Worm (Caenorhabditis elegans): ENCODE results near the gene ubc-9.

Gene ubc-9

DNA sequence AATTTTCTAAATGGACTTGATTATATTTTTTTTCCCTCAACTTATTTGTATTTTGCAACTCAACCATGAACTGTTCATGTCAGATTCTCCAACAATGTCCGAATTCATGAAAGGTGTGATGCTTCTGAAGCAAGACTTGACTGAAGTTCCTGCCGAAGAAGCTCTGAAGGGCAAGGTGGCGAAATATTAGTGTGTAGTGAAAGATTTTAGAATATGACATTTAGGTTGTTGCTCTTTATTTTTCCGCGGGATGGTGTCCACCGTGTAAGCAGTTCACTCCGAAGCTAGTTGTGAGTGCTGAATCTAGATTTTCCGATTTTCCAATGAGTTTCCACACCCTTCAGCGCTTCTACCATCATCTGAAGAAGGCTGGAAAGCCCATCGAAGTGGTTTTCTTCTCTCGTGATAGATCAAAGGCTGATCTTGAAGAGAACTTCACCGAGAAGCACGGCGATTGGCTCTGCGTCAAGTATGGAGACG, 1.6 kb downstream of the ubc-9 start, which contains the start of gene F29B9.5 (continued):
- TF ChIP-seq mes-4 (tag; optimal IDR thresholded peaks at IDR 0.05) (no peak), ekl-4 (GFP tag; IDR thresholded peaks at IDR 0.05) (peak; percentile 71), F57C9.4 (tag; optimal IDR thresholded peaks at IDR 0.05) (no peak), tbp1 (GFP tag; optimal IDR thresholded peaks at IDR 0.05) (no peak), snpc-3.4 (tag; optimal IDR thresholded peaks at IDR 0.05) (peak; percentile 41)

DNA sequence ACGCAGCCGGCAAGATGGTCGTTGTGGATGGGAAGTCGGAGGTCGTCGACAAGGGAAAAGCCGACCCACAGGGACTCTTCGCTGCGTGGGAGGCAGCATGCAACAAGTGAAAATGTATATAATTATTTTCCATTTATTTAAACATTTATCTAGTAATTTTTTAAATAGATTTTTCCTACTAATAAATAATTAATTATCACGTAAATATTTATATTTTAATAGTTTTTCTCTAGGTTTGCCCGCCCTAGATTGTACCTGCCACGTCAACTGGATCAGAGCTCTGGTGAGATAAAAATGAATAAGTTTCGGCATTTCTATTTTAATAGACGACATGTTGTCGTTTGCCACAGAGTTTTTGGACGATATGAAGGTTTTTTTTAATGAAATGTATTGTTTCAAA, 2.1 kb downstream of the ubc-9 start, which contains the start of gene psr-1:
Gene psr-1 (plus strand): TSS at position 301 of the 400 bp plus-strand sequence.
- TF ChIP-seq K11D2.4 (GFP tag; IDR thresholded peaks at IDR 0.05) (no peak), dpff-1 (tag; optimal IDR thresholded peaks at IDR 0.05) (no peak), ztf-18 (tag; optimal IDR thresholded peaks at IDR 0.05) (no peak)

- no peak for TF ChIP-seq rec-8 (tag; optimal IDR thresholded peaks at IDR 0.05)
- 0 out of 2 replicates have a peak, but pooled peaks have one; percentile 53 for TF ChIP-seq Y53G8AR.9 (GFP tag; conservative IDR thresholded peaks at IDR 0.05)
- TF ChIP-seq hlh-12 (tag; optimal IDR thresholded peaks at IDR 0.05) = no peak
- peak; percentile 23; the same call in 1 of the 2 replicates for TF ChIP-seq hmg-1.2 (GFP tag; IDR thresholded peaks at IDR 0.05)
- TF ChIP-seq ceh-100 (GFP tag; IDR thresholded peaks at IDR 0.05) = peak; percentile 64
- TF ChIP-seq madf-10 (tag; optimal IDR thresholded peaks at IDR 0.05) = no peak
- TF ChIP-seq T07F8.4 (tag; optimal IDR thresholded peaks at IDR 0.05) = no peak
- peak; percentile 98 for TF ChIP-seq F33H1.4 (GFP tag; IDR thresholded peaks at IDR 0.05)
- TF ChIP-seq madf-3 (GFP tag; IDR thresholded peaks at IDR 0.05) = 0 out of 2 replicates have a peak, but pooled peaks have one; percentile 20
- TF ChIP-seq madf-8 (GFP tag; conservative IDR thresholded peaks at IDR 0.05) = peak; percentile 89
- peak; percentile 68 for TF ChIP-seq F49E8.2 (tag; optimal IDR thresholded peaks at IDR 0.05; ENCODE audit: insufficient read depth)
- TF ChIP-seq snpc-1.1 (tag; optimal IDR thresholded peaks at IDR 0.05; ENCODE audit: insufficient read depth) = peak; percentile 3
- TF ChIP-seq xnd-1 (tag; optimal IDR thresholded peaks at IDR 0.05) = peak; percentile 96
- no peak for TF ChIP-seq unc-130 (GFP tag; optimal IDR thresholded peaks at IDR 0.05)
- TF ChIP-seq lin-54 (GFP tag; optimal IDR thresholded peaks at IDR 0.05) = peak; percentile 63
- peak; percentile 73 for TF ChIP-seq attf-6 (GFP tag; IDR thresholded peaks at IDR 0.05)
- peak; percentile 75 for TF ChIP-seq hsf-1 (GFP tag; IDR thresholded peaks at IDR 0.05)
- TF ChIP-seq dox-1 (GFP tag; IDR thresholded peaks at IDR 0.05) = peak; percentile 76
- peak; percentile 71 for TF ChIP-seq snpc-3.4 (tag; optimal IDR thresholded peaks at IDR 0.05)
- no peak; the same call in 1 of the 2 replicates for TF ChIP-seq lir-1 (GFP tag; conservative IDR thresholded peaks at IDR 0.05)
- TF ChIP-seq madf-6 (GFP tag; IDR thresholded peaks at IDR 0.05) = peak; percentile 98
- no peak for TF ChIP-seq ceh-58 (GFP tag; IDR thresholded peaks at IDR 0.05)
- TF ChIP-seq Y53F4B.3 (GFP tag; IDR thresholded peaks at IDR 0.05) = no peak
- TF ChIP-seq ztf-22 (GFP tag; optimal IDR thresholded peaks at IDR 0.05) = no peak
- TF ChIP-seq D2030.7 (GFP tag; IDR thresholded peaks at IDR 0.05) = peak; percentile 83
- peak; percentile 23 for TF ChIP-seq snpc-1.3 (tag; optimal IDR thresholded peaks at IDR 0.05; ENCODE audit: insufficient read depth)
- peak; percentile 99 for TF ChIP-seq lsl-1 (GFP tag; optimal IDR thresholded peaks at IDR 0.05)
- 0 out of 2 replicates have a peak, but pooled peaks have one; percentile 55 for TF ChIP-seq ekl-4 (GFP tag; IDR thresholded peaks at IDR 0.05)
- 0 out of 2 replicates have a peak, but pooled peaks have one; percentile 18 for TF ChIP-seq B0336.3 (GFP tag; IDR thresholded peaks at IDR 0.05)
- no peak for TF ChIP-seq bed-2 (GFP tag; IDR thresholded peaks at IDR 0.05)
- TF ChIP-seq ZK185.1 (tag; optimal IDR thresholded peaks at IDR 0.05; ENCODE audit: poor library complexity, severe bottlenecking) = no peak
- no peak for TF ChIP-seq F23B12.7 (tag; optimal IDR thresholded peaks at IDR 0.05; ENCODE audit: insufficient read depth)
- peak; percentile 49 for TF ChIP-seq tbp1 (GFP tag; optimal IDR thresholded peaks at IDR 0.05)
- TF ChIP-seq tlf-1 (GFP tag; optimal IDR thresholded peaks at IDR 0.05) = peak; percentile 17
- TF ChIP-seq snpc-4 (GFP tag; optimal IDR thresholded peaks at IDR 0.05) = peak; percentile 39
- TF ChIP-seq snpc-4 (tag; optimal IDR thresholded peaks at IDR 0.05) = peak in 2 of 4 experiments; percentile 44 to 63
- peak; percentile 24 for TF ChIP-seq efl-1 (GFP tag; optimal IDR thresholded peaks at IDR 0.05)
- no peak for TF ChIP-seq sdz-38 (tag; optimal IDR thresholded peaks at IDR 0.05)
Measured at ce11 chrIV:4653708-4654107, 2.9 kb downstream of the ubc-9 start.

All from whole organism, young adult.